ENCODE assay signal across 2 worm cellular contexts in genomic region chrIV:14797849-14798248, ce11.
A peak's percentile ranks its signal among the peaks of the same experiment; 100 is the strongest.
TF ChIP-seq lines count a peak whose summit lies in the region.

arl-8 (plus strand) TSS chrIV:14798149.

TF ChIP-seq in whole organism, L2 larva, 48 proteins besides CTCF, POLR2A, EP300 and RAD21:
- TF ChIP-seq nhr-21 (tag; optimal IDR thresholded peaks at IDR 0.05; lab: Kevin White, UChicago): no peak
- no peak for TF ChIP-seq nhr-23 (tag; optimal IDR thresholded peaks at IDR 0.05; lab: Kevin White, UChicago)
- TF ChIP-seq snpc-4 (tag; optimal IDR thresholded peaks at IDR 0.05; lab: Kevin White, UChicago): no peak
- no peak for TF ChIP-seq sma-3 (GFP tag; optimal IDR thresholded peaks at IDR 0.05; lab: Kevin White, UChicago)
- TF ChIP-seq blmp-1 (tag; optimal IDR thresholded peaks at IDR 0.05; lab: Kevin White, UChicago; ENCODE audit: insufficient read depth): no peak
- peak; percentile 17 for TF ChIP-seq ama-1 (optimal IDR thresholded peaks at IDR 0.05; lab: Kevin White, UChicago)
- TF ChIP-seq mdl-1 (tag; optimal IDR thresholded peaks at IDR 0.05; lab: Kevin White, UChicago): no peak
- TF ChIP-seq crh-2 (tag; optimal IDR thresholded peaks at IDR 0.05; lab: Kevin White, UChicago): no peak

TF ChIP-seq in whole organism, L4 larva, 104 proteins besides CTCF, POLR2A, EP300 and RAD21:
- TF ChIP-seq R02D3.7 (tag; optimal IDR thresholded peaks at IDR 0.05; lab: Kevin White, UChicago) (no peak), D1046.2 (GFP tag; IDR thresholded peaks at IDR 0.05; lab: Robert Waterston, UW) (no peak), dmd-6 (GFP tag; IDR thresholded peaks at IDR 0.05; lab: Robert Waterston, UW) (no peak), mxl-3 (GFP tag; optimal IDR thresholded peaks at IDR 0.05; lab: Kevin White, UChicago) (no peak), hmg-1.1 (GFP tag; IDR thresholded peaks at IDR 0.05; lab: Robert Waterston, UW) (0 out of 2 replicates have a peak, but pooled peaks have one; percentile 0), vab-7 (GFP tag; IDR thresholded peaks at IDR 0.05; lab: Robert Waterston, UW) (no peak)

Comparison
In these comparisons a context has a peak if more than half of its experiments do, and no peak if none do; other contexts are left out.
1. Of the 23 proteins assayed by ChIP-seq in both whole organism, L4 larva and whole organism, L2 larva: peak only in whole organism, L4 larva: none; only in whole organism, L2 larva: ama-1; in both: none; in neither: 22.